Worm (Caenorhabditis elegans) whole organism, L1 larva: ENCODE data around the gene F28C10.3.

ENCODE experiments used
- elt-3 ChIP-seq, 6 experiments: fragments of 150-350 bp in 1 of 6; sonication (generic microtip); optimal IDR thresholded peaks; 2 replicates each; lab custom pipeline; 2017 to 2018; ENCODE audit warnings: missing biosample characterization in 6 of 6, missing genetic modification characterization in 6 of 6, inconsistent platforms in 1 of 6
- nhr-90 ChIP-seq: sonication (generic microtip); optimal IDR thresholded peaks from 2 replicates; lab custom pipeline; 2016; ENCODE audit warnings: mild to moderate bottlenecking, missing genetic modification characterization, missing compliant biosample characterization; ENCODE audit not compliant: poor library complexity
- snpc-4 ChIP-seq: fragments of 150-350 bp; optimal IDR thresholded peaks from 2 replicates; lab custom pipeline; 2014; ENCODE audit warnings: missing biosample characterization, missing genetic modification characterization
- sptf-1 ChIP-seq: fragments of 150-350 bp; optimal IDR thresholded peaks from 2 replicates; lab custom pipeline; 2014; ENCODE audit warnings: missing biosample characterization, missing genetic modification characterization
- tbx-2 ChIP-seq: sonication (generic microtip); optimal IDR thresholded peaks from 2 replicates; lab custom pipeline; 2016; ENCODE audit warnings: missing genetic modification characterization, missing compliant biosample characterization

DNA sequence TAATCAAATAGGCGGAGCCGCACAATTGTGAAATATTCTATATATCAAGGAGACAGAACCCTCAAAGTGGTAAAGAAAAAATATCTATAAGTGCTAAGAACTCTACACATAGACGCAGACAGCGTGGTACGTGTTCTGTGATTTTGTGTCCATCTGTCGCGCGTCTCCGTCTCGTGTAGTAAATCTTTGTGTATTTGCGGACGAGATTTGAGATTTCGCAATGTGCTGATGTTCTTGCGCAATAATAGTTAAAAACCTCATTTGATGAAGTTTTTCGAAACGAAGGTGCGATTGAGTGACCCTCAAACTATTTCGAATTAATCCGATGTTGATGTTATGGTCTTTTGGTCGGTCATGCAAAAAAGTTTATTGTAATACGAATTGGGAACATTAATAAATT lies 37.6 kb upstream of the F28C10.3 start:
- TF ChIP-seq tbx-2 (tag; lab: Kevin White, UChicago), result peak; percentile 30
- TF ChIP-seq elt-3 (tag; optimal IDR thresholded peaks at IDR 0.05; lab: Kevin White, UChicago), result peak in 3 of 6 experiments; percentile 35 to 56 (median 50)
- no peak for TF ChIP-seq sptf-1 (tag; lab: Kevin White, UChicago)
- TF ChIP-seq snpc-4 (tag; lab: Kevin White, UChicago), result peak; percentile 29
- peak; percentile 33 for TF ChIP-seq nhr-90
